Worm (Caenorhabditis elegans) whole organism, L1 larva: Measurements from ENCODE around the gene C06A1.6.
A peak's percentile ranks its signal among the peaks of the same experiment; 100 is the strongest.

ENCODE experiments used
- egl-27 ChIP-seq, 2 experiments: fragments of 150-350 bp in 1 of 2; sonication (generic microtip); optimal IDR thresholded peaks; 3 replicates each; lab custom pipeline; 2017 to 2018; ENCODE audit warnings: missing biosample characterization in 2 of 2, missing genetic modification characterization in 2 of 2, missing genetic modification reagents in 2 of 2
- nhr-237 ChIP-seq: fragments of 150-350 bp; optimal IDR thresholded peaks from 2 replicates; lab custom pipeline; 2014; ENCODE audit warnings: missing biosample characterization, missing genetic modification characterization
- snpc-4 ChIP-seq: fragments of 150-350 bp; optimal IDR thresholded peaks from 2 replicates; lab custom pipeline; 2014; ENCODE audit warnings: missing biosample characterization, missing genetic modification characterization
- tbx-2 ChIP-seq: sonication (generic microtip); optimal IDR thresholded peaks from 2 replicates; lab custom pipeline; 2016; ENCODE audit warnings: missing genetic modification characterization, missing compliant biosample characterization
- unc-62 ChIP-seq: fragments of 150-350 bp; optimal IDR thresholded peaks from 2 replicates; lab custom pipeline; 2014; ENCODE audit warnings: missing biosample characterization, missing genetic modification reagents, missing genetic modification characterization

ce11 chrII:10541923-10542486 is 22.5 kb downstream of the C06A1.6 start, which contains the start of gene pro-1:
- TF ChIP-seq egl-27 (tag; optimal IDR thresholded peaks at IDR 0.05; lab: Kevin White, UChicago) (no peak), unc-62 (GFP tag; lab: Kevin White, UChicago) (no peak), nhr-237 (tag; lab: Kevin White, UChicago) (no peak), tbx-2 (tag; lab: Kevin White, UChicago) (peak; percentile 78), snpc-4 (tag; lab: Kevin White, UChicago) (peak; percentile 25)
